Fruit fly (Drosophila melanogaster) whole organism, embryonic: ENCODE data around the gene CG32280.

Experiments
- Asciz ChIP-seq: fragments of 200-800 bp; sonication (Bioruptor generic); optimal IDR thresholded peaks from 2 replicates; lab custom pipeline; 2017; ENCODE audit warnings: missing biosample characterization, mild to moderate bottlenecking, missing genetic modification characterization, missing genetic modification reagents
- CG10321 ChIP-seq: fragments of 200-800 bp; sonication (Bioruptor generic); IDR thresholded peaks from 2 replicates; pipeline ENCODE4 v1.3.6; 2022; ENCODE audit warnings: missing biosample characterization, missing genetic modification characterization
- CG11085 ChIP-seq: fragments of 200-800 bp; sonication (Bioruptor generic); IDR thresholded peaks from 2 replicates; pipeline ENCODE4 v1.3.6; 2022; ENCODE audit warnings: missing biosample characterization, missing genetic modification characterization
- CG11247 ChIP-seq: fragments of 200-800 bp; sonication (Bioruptor generic); IDR thresholded peaks from 2 replicates; pipeline ENCODE4 v1.3.6; 2022; ENCODE audit warnings: missing biosample characterization, missing genetic modification characterization
- CG12659 ChIP-seq: fragments of 200-800 bp; sonication (Bioruptor generic); optimal IDR thresholded peaks from 3 replicates; lab custom pipeline; 2017; ENCODE audit warnings: mild to moderate bottlenecking, missing biosample characterization, missing genetic modification reagents, missing genetic modification characterization
- CG13894 ChIP-seq: fragments of 200-800 bp; sonication (Bioruptor generic); optimal IDR thresholded peaks from 3 replicates; lab custom pipeline; 2018; ENCODE audit warnings: missing biosample characterization, mild to moderate bottlenecking, missing genetic modification characterization, moderate library complexity
- CG14710 ChIP-seq: fragments of 200-800 bp; sonication (Bioruptor generic); optimal IDR thresholded peaks from 3 replicates; lab custom pipeline; 2019; ENCODE audit warnings: missing biosample characterization, mild to moderate bottlenecking, missing genetic modification characterization, moderate library complexity
- CG14965 ChIP-seq: fragments of 200-800 bp; sonication (Bioruptor generic); optimal IDR thresholded peaks from 2 replicates; lab custom pipeline; 2016; ENCODE audit warnings: missing biosample characterization, missing genetic modification characterization, borderline replicate concordance
- CG17328 ChIP-seq: fragments of 200-800 bp; sonication (Bioruptor generic); IDR thresholded peaks from 2 replicates; pipeline ENCODE4 v1.3.6; 2022; ENCODE audit warnings: missing biosample characterization, missing genetic modification characterization
- CG17802 ChIP-seq: fragments of 200-800 bp; sonication (Bioruptor generic); optimal IDR thresholded peaks from 2 replicates; lab custom pipeline; 2018; ENCODE audit warnings: missing biosample characterization, mild to moderate bottlenecking, missing genetic modification characterization, moderate library complexity
- CG18011 ChIP-seq: fragments of 200-800 bp; sonication (Bioruptor generic); optimal IDR thresholded peaks from 2 replicates; lab custom pipeline; 2017; ENCODE audit warnings: missing biosample characterization, missing genetic modification characterization, mild to moderate bottlenecking, moderate library complexity, missing genotype
- CG2129 ChIP-seq: fragments of 200-800 bp; sonication (Bioruptor generic); IDR thresholded peaks from 2 replicates; pipeline ENCODE4 v1.3.6; 2022; ENCODE audit warnings: missing biosample characterization, missing genetic modification characterization; ENCODE audit not compliant: partially characterized antibody
- CG2712 ChIP-seq: fragments of 200-800 bp; optimal IDR thresholded peaks from 3 replicates; lab custom pipeline; 2019; ENCODE audit warnings: missing biosample characterization, mild to moderate bottlenecking, missing genetic modification characterization, moderate library complexity
- CG30403 ChIP-seq: fragments of 200-800 bp; sonication (Bioruptor generic); optimal IDR thresholded peaks from 3 replicates; lab custom pipeline; 2016; ENCODE audit warnings: missing biosample characterization, missing genetic modification characterization
- CG3065 ChIP-seq: fragments of 200-800 bp; sonication (Bioruptor generic); optimal IDR thresholded peaks from 2 replicates; lab custom pipeline; 2016; ENCODE audit warnings: missing biosample characterization, missing genetic modification characterization
- CG32772 ChIP-seq: fragments of 200-800 bp; sonication (Bioruptor generic); IDR thresholded peaks from 2 replicates; pipeline ENCODE4 v1.3.6; 2022; ENCODE audit warnings: missing biosample characterization, missing genetic modification characterization
- CG33213 ChIP-seq: fragments of 200-800 bp; sonication (Bioruptor generic); optimal IDR thresholded peaks from 3 replicates; lab custom pipeline; 2016; ENCODE audit warnings: missing biosample characterization, missing genetic modification characterization
- CG34224 ChIP-seq: fragments of 200-800 bp; sonication (Bioruptor generic); IDR thresholded peaks from 3 replicates; pipeline ENCODE4 v1.3.6; 2022; ENCODE audit warnings: missing biosample characterization, missing genetic modification characterization; ENCODE audit not compliant: partially characterized antibody
- CG34422 ChIP-seq: fragments of 200-800 bp; sonication (Bioruptor generic); IDR thresholded peaks from 3 replicates; pipeline ENCODE4 v1.3.6; 2022; ENCODE audit warnings: missing biosample characterization, missing genetic modification characterization
- CG42726 ChIP-seq: fragments of 200-800 bp; sonication (Bioruptor generic); IDR thresholded peaks from 2 replicates; pipeline ENCODE4 v1.3.6; 2022; ENCODE audit warnings: missing biosample characterization, missing genetic modification characterization; ENCODE audit not compliant: partially characterized antibody
- CG4424 ChIP-seq: fragments of 200-800 bp; sonication (Bioruptor generic); optimal IDR thresholded peaks from 3 replicates; lab custom pipeline; 2016; ENCODE audit warnings: missing biosample characterization, missing genetic modification characterization
- CG6654 ChIP-seq: fragments of 200-800 bp; sonication (Bioruptor generic); optimal IDR thresholded peaks from 2 replicates; lab custom pipeline; 2017; ENCODE audit warnings: missing biosample characterization, mild to moderate bottlenecking, missing genetic modification characterization
- CG8478 ChIP-seq: fragments of >200 bp; optimal IDR thresholded peaks from 2 replicates; lab custom pipeline; 2018
- CG8944 ChIP-seq: fragments of 200-800 bp; sonication (Bioruptor generic); optimal IDR thresholded peaks from 3 replicates; lab custom pipeline; 2016; ENCODE audit warnings: missing biosample characterization, missing genetic modification characterization
- CG9215 ChIP-seq: fragments of 200-800 bp; sonication (Bioruptor generic); IDR thresholded peaks from 2 replicates; pipeline ENCODE4 v1.3.6; 2022; ENCODE audit warnings: missing biosample characterization, missing genetic modification characterization
- CG9437 ChIP-seq: fragments of 200-800 bp; sonication (Bioruptor generic); optimal IDR thresholded peaks from 2 replicates; lab custom pipeline; 2018; ENCODE audit warnings: missing biosample characterization, mild to moderate bottlenecking, missing genetic modification characterization
- Chrac-16 ChIP-seq: fragments of 200-800 bp; sonication (Bioruptor generic); optimal IDR thresholded peaks from 3 replicates; lab custom pipeline; 2016; ENCODE audit warnings: missing biosample characterization, missing genetic modification characterization
- Dp ChIP-seq: fragments of 200-800 bp; sonication (Bioruptor generic); optimal IDR thresholded peaks from 2 replicates; lab custom pipeline; 2018; ENCODE audit warnings: missing biosample characterization, mild to moderate bottlenecking, missing genetic modification characterization, moderate library complexity
- H2.0 ChIP-seq: fragments of 200-800 bp; sonication (Bioruptor generic); IDR thresholded peaks from 2 replicates; pipeline ENCODE4 v1.3.6; 2022; ENCODE audit warnings: missing biosample characterization, missing genetic modification characterization
- Hr51 ChIP-seq, 2 experiments: fragments of 200-800 bp; sonication (Bioruptor generic); optimal IDR thresholded peaks; 2 replicates in 1 of 2; 3 replicates in 1 of 2; lab custom pipeline; 2016 to 2018; ENCODE audit warnings: missing biosample characterization in 2 of 2, missing genetic modification characterization in 2 of 2, mild to moderate bottlenecking in 1 of 2, moderate library complexity in 1 of 2
- Hsf ChIP-seq: fragments of 200-800 bp; sonication (Bioruptor generic); optimal IDR thresholded peaks from 3 replicates; lab custom pipeline; 2016; ENCODE audit warnings: missing biosample characterization, missing genetic modification characterization
- NC2α ChIP-seq: fragments of 200-800 bp; sonication (Bioruptor generic); optimal IDR thresholded peaks from 2 replicates; lab custom pipeline; 2016; ENCODE audit warnings: missing biosample characterization, missing genetic modification characterization
- Oli ChIP-seq: fragments of 200-800 bp; sonication (Bioruptor generic); optimal IDR thresholded peaks from 2 replicates; lab custom pipeline; 2018; ENCODE audit warnings: missing biosample characterization, mild to moderate bottlenecking, missing genetic modification characterization, moderate library complexity
- Ravus ChIP-seq: fragments of 200-800 bp; sonication (Bioruptor generic); IDR thresholded peaks from 2 replicates; pipeline ENCODE4 v1.3.6; 2022; ENCODE audit warnings: missing biosample characterization, missing genetic modification characterization
- Rfx ChIP-seq: fragments of 200-800 bp; sonication (Bioruptor generic); IDR thresholded peaks from 2 replicates; pipeline ENCODE4 v1.3.6; 2022; ENCODE audit warnings: missing biosample characterization, missing genetic modification characterization
- TFAM ChIP-seq: fragments of 200-800 bp; sonication (Bioruptor generic); optimal IDR thresholded peaks from 2 replicates; lab custom pipeline; 2017; ENCODE audit warnings: missing biosample characterization, missing genetic modification characterization, inconsistent platforms
- Taf1 ChIP-seq: fragments of 200-800 bp; sonication (Bioruptor generic); IDR thresholded peaks from 2 replicates; pipeline ENCODE4 v1.3.6; 2022; ENCODE audit warnings: missing biosample characterization, missing genetic modification characterization
- Xbp1 ChIP-seq: fragments of 200-800 bp; sonication (Bioruptor generic); optimal IDR thresholded peaks from 3 replicates; lab custom pipeline; 2016; ENCODE audit warnings: missing biosample characterization, mild to moderate bottlenecking, missing genetic modification characterization
- amos ChIP-seq: fragments of 200-800 bp; sonication (Bioruptor generic); IDR thresholded peaks from 2 replicates; pipeline ENCODE4 v1.3.6; 2022; ENCODE audit warnings: missing biosample characterization, missing genetic modification characterization; ENCODE audit not compliant: partially characterized antibody
- chif ChIP-seq, 2 experiments: fragments of 200-800 bp; sonication (Bioruptor generic); optimal IDR thresholded peaks; 3 replicates each; lab custom pipeline; 2016; ENCODE audit warnings: missing biosample characterization in 2 of 2, missing genetic modification characterization in 2 of 2
- dysf ChIP-seq: fragments of 200-800 bp; sonication (Bioruptor generic); IDR thresholded peaks from 3 replicates; pipeline ENCODE4 v1.3.6; 2022; ENCODE audit warnings: missing biosample characterization, missing genetic modification characterization
- fd102C ChIP-seq: fragments of 200-800 bp; sonication (Bioruptor generic); optimal IDR thresholded peaks from 2 replicates; lab custom pipeline; 2018; ENCODE audit warnings: missing biosample characterization, mild to moderate bottlenecking, missing genetic modification characterization, moderate library complexity
- jumu ChIP-seq: fragments of 200-800 bp; sonication (Bioruptor generic); optimal IDR thresholded peaks from 3 replicates; lab custom pipeline; 2016; ENCODE audit warnings: missing biosample characterization, missing genetic modification characterization
- oc ChIP-seq: fragments of 200-800 bp; sonication (Bioruptor generic); optimal IDR thresholded peaks from 2 replicates; lab custom pipeline; 2018; ENCODE audit warnings: missing biosample characterization, mild to moderate bottlenecking, missing genetic modification characterization, moderate library complexity
- pum ChIP-seq: fragments of 200-800 bp; sonication (Bioruptor generic); optimal IDR thresholded peaks from 2 replicates; lab custom pipeline; 2016; ENCODE audit warnings: missing biosample characterization, missing genetic modification characterization
- sima ChIP-seq: fragments of 200-800 bp; sonication (Bioruptor generic); optimal IDR thresholded peaks from 2 replicates; lab custom pipeline; 2016; ENCODE audit warnings: missing biosample characterization, missing genetic modification characterization
- tll ChIP-seq, 2 experiments: fragments of 200-800 bp in 1 of 2; fragments of >200 bp in 1 of 2; sonication (Bioruptor generic) in 1 of 2; optimal IDR thresholded peaks; 2 replicates each; lab custom pipeline; 2017 to 2019; ENCODE audit warnings: missing biosample characterization in 2 of 2, missing genetic modification characterization in 2 of 2, mild to moderate bottlenecking in 1 of 2, moderate library complexity in 1 of 2
- tx ChIP-seq: fragments of 200-800 bp; sonication (Bioruptor generic); optimal IDR thresholded peaks from 2 replicates; lab custom pipeline; 2016; ENCODE audit warnings: missing biosample characterization, missing genetic modification characterization
- zfh2 ChIP-seq: fragments of 200-800 bp; sonication (Bioruptor generic); optimal IDR thresholded peaks from 2 replicates; lab custom pipeline; 2016; ENCODE audit warnings: missing biosample characterization, missing genetic modification characterization

CG32280 gene

dm6 chr3L:3149060-3149872 lies 15.7 kb upstream of the CG32280 start (continued):
- TF ChIP-seq fd102C (GFP tag; lab: Kevin White, UChicago) (no peak), CG34422 (peak; percentile 73; the same call in 2 of the 3 replicates), Rfx (GFP tag; lab: Robert Waterston, UW) (peak; percentile 27; the same call in 1 of the 2 replicates), CG32772 (GFP tag; lab: Robert Waterston, UW) (no peak), CG30403 (GFP tag; lab: Kevin White, UChicago) (no peak), CG11247 (GFP tag; lab: Robert Waterston, UW) (no peak), CG14965 (GFP tag; lab: Kevin White, UChicago) (no peak), Hr51 (GFP tag; optimal IDR thresholded peaks at IDR 0.05; lab: Kevin White, UChicago) (no peak), dysf (GFP tag; lab: Robert Waterston, UW) (no peak), tll (GFP tag; optimal IDR thresholded peaks at IDR 0.05; lab: Kevin White, UChicago) (no peak), CG11085 (GFP tag; lab: Robert Waterston, UW) (no peak), Taf1 (no peak), CG34224 (GFP tag; lab: Robert Waterston, UW) (no peak; the same call in 2 of the 3 replicates), CG2129 (no peak), CG14710 (no peak), amos (GFP tag; lab: Robert Waterston, UW) (peak; percentile 51; the same call in 1 of the 2 replicates), pum (GFP tag; lab: Kevin White, UChicago) (no peak), jumu (no peak), Chrac-16 (no peak), CG42726 (GFP tag; lab: Robert Waterston, UW) (peak; percentile 23; the same call in 1 of the 2 replicates), Dp (GFP tag; lab: Kevin White, UChicago) (no peak), Oli (no peak), CG17802 (tag; lab: Kevin White, UChicago) (no peak), CG12659 (GFP tag; lab: Kevin White, UChicago) (no peak), CG6654 (no peak), H2.0 (GFP tag; lab: Robert Waterston, UW) (no peak), CG13894 (tag; lab: Kevin White, UChicago) (no peak), CG9437 (no peak), CG3065 (GFP tag; lab: Kevin White, UChicago) (no peak), CG18011 (no peak), NC2α (GFP tag; lab: Kevin White, UChicago) (no peak), CG8944 (no peak), TFAM (no peak), oc (no peak), CG17328 (GFP tag; lab: Robert Waterston, UW) (no peak), Ravus (GFP tag; lab: Robert Waterston, UW) (no peak), CG8478 (lab: Kevin White, UChicago) (peak; percentile 54), Hsf (GFP tag; lab: Kevin White, UChicago) (no peak), sima (GFP tag; lab: Kevin White, UChicago) (no peak), Asciz (GFP tag; lab: Kevin White, UChicago) (no peak), CG10321 (GFP tag; lab: Robert Waterston, UW) (no peak), CG33213 (GFP tag; lab: Kevin White, UChicago) (no peak), Xbp1 (no peak), zfh2 (no peak), CG2712 (tag; lab: Kevin White, UChicago) (no peak), tx (GFP tag; lab: Kevin White, UChicago) (no peak), chif (GFP tag; optimal IDR thresholded peaks at IDR 0.05; lab: Kevin White, UChicago) (no peak), CG9215 (GFP tag; lab: Robert Waterston, UW) (no peak), CG4424 (GFP tag; lab: Kevin White, UChicago) (no peak)
